Fruit fly (Drosophila melanogaster) whole organism, embryonic: ENCODE data around the gene Hsp110.

Source experiments
- Adf1 ChIP-seq: fragments of 200-800 bp; sonication (Bioruptor generic); IDR thresholded peaks from 2 replicates; pipeline ENCODE4 v1.3.6; 2022; ENCODE audit warnings: missing biosample characterization, missing genetic modification characterization
- Antp ChIP-seq: fragments of 200-800 bp; sonication (Bioruptor generic); optimal IDR thresholded peaks from 3 replicates; lab custom pipeline; 2016; ENCODE audit warnings: missing biosample characterization, missing genetic modification characterization
- Atf-2 ChIP-seq: fragments of 200-800 bp; sonication (Bioruptor generic); optimal IDR thresholded peaks from 2 replicates; lab custom pipeline; 2016; ENCODE audit warnings: missing biosample characterization, missing genetic modification characterization
- CG10543 ChIP-seq: fragments of 200-800 bp; sonication (Bioruptor generic); optimal IDR thresholded peaks from 3 replicates; lab custom pipeline; 2017; ENCODE audit warnings: missing biosample characterization, mild to moderate bottlenecking, missing genetic modification characterization, moderate library complexity
- CG11085 ChIP-seq: fragments of 200-800 bp; sonication (Bioruptor generic); IDR thresholded peaks from 2 replicates; pipeline ENCODE4 v1.3.6; 2022; ENCODE audit warnings: missing biosample characterization, missing genetic modification characterization
- CG12236 ChIP-seq: fragments of 200-800 bp; sonication (Bioruptor generic); optimal IDR thresholded peaks from 2 replicates; lab custom pipeline; 2016; ENCODE audit warnings: missing biosample characterization, missing genetic modification characterization
- CG12744 ChIP-seq: fragments of 200-800 bp; sonication (Bioruptor generic); optimal IDR thresholded peaks from 2 replicates; lab custom pipeline; 2016; ENCODE audit warnings: missing biosample characterization, missing genetic modification characterization
- CG12942 ChIP-seq: fragments of 200-800 bp; sonication (Bioruptor generic); optimal IDR thresholded peaks from 3 replicates; lab custom pipeline; 2016; ENCODE audit warnings: missing biosample characterization, missing genetic modification characterization
- CG13296 ChIP-seq: fragments of 200-800 bp; sonication (Bioruptor generic); optimal IDR thresholded peaks from 3 replicates; lab custom pipeline; 2018; ENCODE audit warnings: missing biosample characterization, mild to moderate bottlenecking, missing genetic modification characterization
- CG15514 ChIP-seq: fragments of 200-800 bp; sonication (Bioruptor generic); optimal IDR thresholded peaks from 3 replicates; lab custom pipeline; 2017; ENCODE audit warnings: missing biosample characterization, missing genetic modification characterization, mild to moderate bottlenecking, moderate library complexity, missing genetic modification reagents
- CG1603 ChIP-seq: fragments of 200-800 bp; sonication (Bioruptor generic); optimal IDR thresholded peaks from 2 replicates; lab custom pipeline; 2019; ENCODE audit warnings: missing biosample characterization, mild to moderate bottlenecking, missing genetic modification characterization, moderate library complexity
- CG1792 ChIP-seq: fragments of 200-800 bp; sonication (Bioruptor generic); optimal IDR thresholded peaks from 2 replicates; lab custom pipeline; 2016; ENCODE audit warnings: missing biosample characterization, missing genetic modification characterization
- CG18262 ChIP-seq: fragments of 200-800 bp; optimal IDR thresholded peaks from 3 replicates; lab custom pipeline; 2019; ENCODE audit warnings: missing biosample characterization, mild to moderate bottlenecking, missing genetic modification characterization, moderate library complexity
- CG6854 ChIP-seq: fragments of 200-800 bp; sonication (Bioruptor generic); optimal IDR thresholded peaks from 3 replicates; lab custom pipeline; 2017; ENCODE audit warnings: missing biosample characterization, mild to moderate bottlenecking, missing genetic modification characterization
- CG8089 ChIP-seq: fragments of 200-800 bp; sonication (Bioruptor generic); optimal IDR thresholded peaks from 3 replicates; lab custom pipeline; 2016; ENCODE audit warnings: missing biosample characterization, missing genetic modification characterization
- CoRest ChIP-seq: fragments of 200-800 bp; sonication (Bioruptor generic); optimal IDR thresholded peaks from 3 replicates; lab custom pipeline; 2018; ENCODE audit warnings: missing biosample characterization, mild to moderate bottlenecking, missing genetic modification characterization, moderate library complexity
- Dfd ChIP-seq, 2 experiments: fragments of >200 bp; optimal IDR thresholded peaks; 2 replicates each; lab custom pipeline; 2017; ENCODE audit warnings: missing biosample characterization in 2 of 2, missing genetic modification characterization in 2 of 2
- Doc3 ChIP-seq: fragments of 200-800 bp; sonication (Bioruptor generic); IDR thresholded peaks from 3 replicates; pipeline ENCODE4 v1.3.6; 2022; ENCODE audit warnings: missing biosample characterization, missing genetic modification characterization; ENCODE audit not compliant: partially characterized antibody
- Dp ChIP-seq: fragments of 200-800 bp; sonication (Bioruptor generic); optimal IDR thresholded peaks from 2 replicates; lab custom pipeline; 2018; ENCODE audit warnings: missing biosample characterization, mild to moderate bottlenecking, missing genetic modification characterization, moderate library complexity
- Med ChIP-seq: fragments of 200-800 bp; sonication (Bioruptor generic); peaks from one replicate; lab custom pipeline; 2016; ENCODE audit warnings: missing biosample characterization, missing genetic modification characterization, mild to moderate bottlenecking, inconsistent platforms, moderate library complexity
- Mes4 ChIP-seq: fragments of 200-800 bp; sonication (Bioruptor generic); optimal IDR thresholded peaks from 2 replicates; lab custom pipeline; 2016; ENCODE audit warnings: missing biosample characterization, missing genetic modification characterization
- Myb ChIP-seq: fragments of 200-800 bp; sonication (Bioruptor generic); optimal IDR thresholded peaks from 2 replicates; lab custom pipeline; 2016; ENCODE audit warnings: missing biosample characterization, missing genetic modification characterization
- NC2β ChIP-seq: fragments of 200-800 bp; sonication (Bioruptor generic); optimal IDR thresholded peaks from 2 replicates; lab custom pipeline; 2016; ENCODE audit warnings: missing biosample characterization, missing genetic modification characterization
- Oli ChIP-seq: fragments of 200-800 bp; sonication (Bioruptor generic); optimal IDR thresholded peaks from 2 replicates; lab custom pipeline; 2018; ENCODE audit warnings: missing biosample characterization, mild to moderate bottlenecking, missing genetic modification characterization, moderate library complexity
- Rfx ChIP-seq: fragments of 200-800 bp; sonication (Bioruptor generic); IDR thresholded peaks from 2 replicates; pipeline ENCODE4 v1.3.6; 2022; ENCODE audit warnings: missing biosample characterization, missing genetic modification characterization
- Scr ChIP-seq: fragments of 200-800 bp; sonication (Bioruptor generic); IDR thresholded peaks from 2 replicates; pipeline ENCODE4 v1.3.6; 2022; ENCODE audit warnings: missing biosample characterization, missing genetic modification characterization; ENCODE audit not compliant: partially characterized antibody
- Sin3A ChIP-seq: fragments of >200 bp; optimal IDR thresholded peaks from 2 replicates; lab custom pipeline; 2018
- Sry-δ ChIP-seq: fragments of 200-800 bp; sonication (Bioruptor generic); optimal IDR thresholded peaks from 2 replicates; lab custom pipeline; 2016; ENCODE audit warnings: missing biosample characterization, missing genetic modification characterization
- Ssrp ChIP-seq: fragments of 200-800 bp; sonication (Bioruptor generic); optimal IDR thresholded peaks from 2 replicates; lab custom pipeline; 2018; ENCODE audit warnings: missing biosample characterization, mild to moderate bottlenecking, missing genetic modification characterization, moderate library complexity
- Trl ChIP-seq, 3 experiments: fragments of >200 bp in 2 of 3; fragments of 200-800 bp in 1 of 3; sonication (Bioruptor generic) in 1 of 3; optimal IDR thresholded peaks; 2 replicates in 1 of 3; 3 replicates in 2 of 3; lab custom pipeline; 2016 to 2017; ENCODE audit warnings: missing biosample characterization in 1 of 3, missing genetic modification characterization in 1 of 3
- az2 ChIP-seq: fragments of 200-800 bp; sonication (Bioruptor generic); optimal IDR thresholded peaks from 3 replicates; lab custom pipeline; 2016; ENCODE audit warnings: missing biosample characterization, missing genetic modification characterization
- bab2 ChIP-seq: fragments of 200-800 bp; sonication (Bioruptor generic); optimal IDR thresholded peaks from 2 replicates; lab custom pipeline; 2016; ENCODE audit warnings: missing biosample characterization, missing genetic modification characterization
- crp ChIP-seq, 2 experiments: fragments of 200-800 bp; sonication (Bioruptor generic); optimal IDR thresholded peaks; 2 replicates in 1 of 2; 3 replicates in 1 of 2; lab custom pipeline; 2017; ENCODE audit warnings: missing biosample characterization in 2 of 2, missing genetic modification characterization in 2 of 2, mild to moderate bottlenecking in 1 of 2, moderate library complexity in 1 of 2
- dati ChIP-seq: fragments of 200-800 bp; sonication (Bioruptor generic); IDR thresholded peaks from 2 replicates; pipeline ENCODE4 v1.3.6; 2022; ENCODE audit warnings: missing biosample characterization, missing genetic modification characterization
- kni ChIP-seq: fragments of 200-800 bp; sonication (Bioruptor generic); optimal IDR thresholded peaks from 3 replicates; lab custom pipeline; 2017; ENCODE audit warnings: mild to moderate bottlenecking, missing biosample characterization, missing genetic modification reagents, missing genetic modification characterization
- lab ChIP-seq: fragments of 200-800 bp; sonication (Bioruptor generic); optimal IDR thresholded peaks from 3 replicates; lab custom pipeline; 2017; ENCODE audit warnings: missing biosample characterization, missing genetic modification characterization, mild to moderate bottlenecking, moderate library complexity, missing genetic modification reagents
- nau ChIP-seq: fragments of 200-800 bp; sonication (Bioruptor generic); optimal IDR thresholded peaks from 3 replicates; lab custom pipeline; 2017; ENCODE audit warnings: missing biosample characterization, mild to moderate bottlenecking, missing genetic modification characterization, missing genetic modification reagents
- pfk ChIP-seq: fragments of 200-800 bp; sonication (Bioruptor generic); optimal IDR thresholded peaks from 2 replicates; lab custom pipeline; 2018; ENCODE audit warnings: missing biosample characterization, mild to moderate bottlenecking, missing genetic modification characterization, moderate library complexity
- pros ChIP-seq: fragments of 200-800 bp; sonication (Bioruptor generic); optimal IDR thresholded peaks from 3 replicates; lab custom pipeline; 2019; ENCODE audit warnings: missing biosample characterization, mild to moderate bottlenecking, missing genetic modification characterization, moderate library complexity
- ranshi ChIP-seq: fragments of 200-800 bp; sonication (Bioruptor generic); IDR thresholded peaks from 2 replicates; pipeline ENCODE4 v1.3.6; 2022; ENCODE audit warnings: missing biosample characterization, missing genetic modification characterization
- rib ChIP-seq: fragments of 200-800 bp; sonication (Bioruptor generic); IDR thresholded peaks from 2 replicates; pipeline ENCODE4 v1.3.6; 2022; ENCODE audit warnings: missing biosample characterization, missing genetic modification characterization
- schlank ChIP-seq: fragments of 200-800 bp; sonication (Bioruptor generic); optimal IDR thresholded peaks from 2 replicates; lab custom pipeline; 2018; ENCODE audit warnings: missing biosample characterization, mild to moderate bottlenecking, missing genetic modification characterization
- sd ChIP-seq: fragments of 200-800 bp; sonication (Bioruptor generic); optimal IDR thresholded peaks from 3 replicates; lab custom pipeline; 2018; ENCODE audit warnings: missing biosample characterization, mild to moderate bottlenecking, missing genetic modification characterization, moderate library complexity
- sens ChIP-seq: fragments of 200-800 bp; sonication (Bioruptor generic); peaks from one replicate; lab custom pipeline; 2016; ENCODE audit warnings: missing biosample characterization, missing genetic modification characterization
- slp2 ChIP-seq: fragments of 200-800 bp; sonication (Bioruptor generic); optimal IDR thresholded peaks from 2 replicates; lab custom pipeline; 2016; ENCODE audit warnings: missing biosample characterization, missing genetic modification characterization
- ssp ChIP-seq: fragments of 200-800 bp; sonication (Bioruptor generic); IDR thresholded peaks from 2 replicates; pipeline ENCODE4 v1.3.6; 2022; ENCODE audit warnings: missing biosample characterization, missing genetic modification characterization
- tgo ChIP-seq: fragments of 200-800 bp; sonication (Bioruptor generic); IDR thresholded peaks from 3 replicates; pipeline ENCODE4 v1.3.6; 2022; ENCODE audit warnings: missing biosample characterization, missing genetic modification characterization
- tup ChIP-seq: fragments of 200-800 bp; sonication (Bioruptor generic); optimal IDR thresholded peaks from 2 replicates; lab custom pipeline; 2016; ENCODE audit warnings: missing biosample characterization, mild to moderate bottlenecking, missing genetic modification characterization, moderate library complexity
- wek ChIP-seq: fragments of 200-800 bp; sonication (Bioruptor generic); optimal IDR thresholded peaks from 3 replicates; lab custom pipeline; 2018; ENCODE audit warnings: missing biosample characterization, mild to moderate bottlenecking, missing genetic modification characterization, moderate library complexity
- zf30C ChIP-seq: fragments of 200-800 bp; sonication (Bioruptor generic); optimal IDR thresholded peaks from 3 replicates; lab custom pipeline; 2018; ENCODE audit warnings: missing biosample characterization, mild to moderate bottlenecking, missing genetic modification characterization

Hsp110 gene

DNA sequence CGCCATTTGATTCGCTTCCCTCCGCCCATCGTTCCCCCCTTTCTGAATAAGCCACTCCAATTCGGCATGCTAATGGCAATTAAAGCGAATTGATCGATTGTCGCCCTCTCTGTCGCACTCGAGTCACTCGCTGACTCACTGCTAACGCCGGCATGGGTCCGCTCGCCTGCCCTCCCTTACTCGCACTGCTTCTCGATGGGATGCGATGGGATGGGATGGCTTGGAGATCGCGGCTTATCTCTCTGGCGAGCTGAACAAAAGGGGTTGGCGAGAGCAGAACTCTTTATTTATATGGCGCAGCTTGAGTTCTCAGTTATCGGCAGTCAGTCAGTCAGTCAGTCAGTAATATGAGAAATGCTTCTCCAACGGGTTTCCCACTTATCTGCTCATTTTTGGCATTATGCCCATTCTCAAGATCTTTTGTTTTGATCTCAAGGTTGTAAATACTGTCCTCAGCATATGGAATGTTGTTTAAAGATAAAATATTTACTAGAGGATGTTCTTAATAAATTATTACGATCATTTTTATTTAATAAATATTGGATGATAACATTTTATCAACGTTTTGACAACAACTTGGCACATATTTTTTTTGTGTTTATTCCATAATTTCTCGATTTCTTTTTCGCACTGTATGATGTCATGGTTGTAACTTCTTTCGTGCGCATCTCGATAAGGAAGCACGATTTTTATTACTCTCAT lies 19.1 kb downstream of the Hsp110 start (continued):
- TF ChIP-seq nau (no peak), CG8089 (GFP tag; lab: Kevin White, UChicago) (no peak), CG12942 (GFP tag; lab: Kevin White, UChicago) (no peak), Antp (no peak), Rfx (GFP tag; lab: Robert Waterston, UW) (0 out of 2 replicates have a peak, but pooled peaks have one; percentile 13), dati (no peak), sd (tag; lab: Kevin White, UChicago) (peak; percentile 36), CG13296 (no peak), CG1792 (no peak), Sry-δ (GFP tag; lab: Kevin White, UChicago) (no peak), CG12744 (GFP tag; lab: Kevin White, UChicago) (no peak), CoRest (tag; lab: Kevin White, UChicago) (no peak), CG6854 (no peak), Med (GFP tag; lab: Kevin White, UChicago) (peak; percentile 30), Ssrp (tag; lab: Kevin White, UChicago) (no peak), tup (GFP tag; lab: Kevin White, UChicago) (peak; percentile 16), NC2β (GFP tag; lab: Kevin White, UChicago) (no peak), slp2 (GFP tag; lab: Kevin White, UChicago) (no peak), Adf1 (GFP tag; lab: Robert Waterston, UW) (peak; percentile 35; the same call in 1 of the 2 replicates), sens (GFP tag; lab: Kevin White, UChicago) (no peak), Doc3 (no peak), CG12236 (GFP tag; lab: Kevin White, UChicago) (no peak), pfk (no peak), Oli (tag; lab: Kevin White, UChicago) (no peak), tgo (GFP tag; lab: Robert Waterston, UW) (no peak), Dfd (GFP tag; optimal IDR thresholded peaks at IDR 0.05; lab: Kevin White, UChicago) (no peak), pros (GFP tag; lab: Kevin White, UChicago) (peak; percentile 58), CG18262 (tag; lab: Kevin White, UChicago) (no peak), Mes4 (GFP tag; lab: Kevin White, UChicago) (no peak), ssp (no peak), Atf-2 (GFP tag; lab: Kevin White, UChicago) (no peak), lab (GFP tag; lab: Kevin White, UChicago) (no peak), rib (GFP tag; lab: Robert Waterston, UW) (no peak), schlank (no peak), CG10543 (GFP tag; lab: Kevin White, UChicago) (peak; percentile 80), CG11085 (GFP tag; lab: Robert Waterston, UW) (no peak), bab2 (GFP tag; lab: Kevin White, UChicago) (no peak), kni (peak; percentile 24), Trl (optimal IDR thresholded peaks at IDR 0.05; lab: Kevin White, UChicago) (peak in 1 of 2 experiments; percentile 1), Trl (GFP tag; optimal IDR thresholded peaks at IDR 0.05; lab: Kevin White, UChicago) (no peak), ranshi (GFP tag; lab: Robert Waterston, UW) (no peak), Myb (GFP tag; lab: Kevin White, UChicago) (no peak), CG1603 (tag; lab: Kevin White, UChicago) (no peak), Scr (GFP tag; lab: Robert Waterston, UW) (no peak), CG15514 (GFP tag; lab: Kevin White, UChicago) (no peak), zf30C (no peak), az2 (GFP tag; lab: Kevin White, UChicago) (no peak), wek (GFP tag; lab: Kevin White, UChicago) (no peak), Sin3A (no peak), Dp (GFP tag; lab: Kevin White, UChicago) (no peak), crp (GFP tag; optimal IDR thresholded peaks at IDR 0.05; lab: Kevin White, UChicago) (no peak)
